Worm (Caenorhabditis elegans) whole organism, mixed stage, embryonic: ENCODE data around the gene lbp-1.

Experiments used
- M03D4.4 ChIP-seq: sonication (generic microtip); optimal IDR thresholded peaks from 2 replicates; lab custom pipeline; 2017; ENCODE audit warnings: mild to moderate bottlenecking, missing genetic modification characterization, missing compliant biosample characterization
- ceh-39 ChIP-seq: fragments of 150-350 bp; optimal IDR thresholded peaks from 2 replicates; lab custom pipeline; 2014; ENCODE audit warnings: missing biosample characterization, missing genetic modification characterization
- ceh-43 ChIP-seq: fragments of 200-800 bp; sonication (Bioruptor generic); optimal IDR thresholded peaks from 2 replicates; lab custom pipeline; 2018; ENCODE audit warnings: mild to moderate bottlenecking, missing genetic modification characterization, moderate library complexity, missing compliant biosample characterization
- ces-1 ChIP-seq: fragments of 150-350 bp; optimal IDR thresholded peaks from 2 replicates; lab custom pipeline; 2014; ENCODE audit warnings: missing biosample characterization, missing genetic modification reagents, missing genetic modification characterization
- cnd-1 ChIP-seq: fragments of 200-800 bp; sonication (Bioruptor generic); optimal IDR thresholded peaks from 2 replicates; lab custom pipeline; 2018; ENCODE audit warnings: mild to moderate bottlenecking, missing genetic modification characterization, missing compliant biosample characterization
- elt-1 ChIP-seq: sonication (generic microtip); optimal IDR thresholded peaks from 2 replicates; lab custom pipeline; 2017; ENCODE audit warnings: missing genetic modification characterization, mild to moderate bottlenecking, missing compliant biosample characterization, antibody characterized with exemption, moderate library complexity, borderline replicate concordance; ENCODE audit not compliant: insufficient read depth
- elt-3 ChIP-seq: fragments of 150-350 bp; optimal IDR thresholded peaks from 2 replicates; lab custom pipeline; 2014; ENCODE audit warnings: missing biosample characterization, missing genetic modification characterization
- flh-1 ChIP-seq: fragments of 200-800 bp; sonication (Bioruptor generic); optimal IDR thresholded peaks from 2 replicates; lab custom pipeline; 2018; ENCODE audit warnings: mild to moderate bottlenecking, missing genetic modification characterization, moderate library complexity, missing compliant biosample characterization
- ham-2 ChIP-seq: fragments of 200-800 bp; sonication (Bioruptor generic); optimal IDR thresholded peaks from 2 replicates; lab custom pipeline; 2018; ENCODE audit warnings: mild to moderate bottlenecking, missing genetic modification characterization, missing compliant biosample characterization
- hlh-1 ChIP-seq: fragments of 150-350 bp; optimal IDR thresholded peaks from 2 replicates; lab custom pipeline; 2014; ENCODE audit warnings: missing biosample characterization, missing genetic modification reagents, missing genetic modification characterization
- lin-13 ChIP-seq: fragments of 150-350 bp; optimal IDR thresholded peaks from 2 replicates; lab custom pipeline; 2014; ENCODE audit warnings: missing biosample characterization, missing genetic modification characterization
- lin-32 ChIP-seq: fragments of 200-800 bp; sonication (Bioruptor generic); optimal IDR thresholded peaks from 2 replicates; lab custom pipeline; 2018; ENCODE audit warnings: mild to moderate bottlenecking, missing genetic modification characterization, missing compliant biosample characterization
- lsy-2 ChIP-seq: fragments of 150-350 bp; optimal IDR thresholded peaks from 2 replicates; lab custom pipeline; 2014; ENCODE audit warnings: missing biosample characterization, missing genetic modification characterization
- mab-5 ChIP-seq: fragments of 150-350 bp; optimal IDR thresholded peaks from 2 replicates; lab custom pipeline; 2014; ENCODE audit warnings: missing biosample characterization, missing genetic modification characterization
- mep-1 ChIP-seq: fragments of 150-350 bp; optimal IDR thresholded peaks from 2 replicates; lab custom pipeline; 2017; ENCODE audit warnings: missing biosample characterization, missing genetic modification reagents, missing genetic modification characterization, inconsistent platforms
- mls-2 ChIP-seq: sonication (generic microtip); optimal IDR thresholded peaks from 2 replicates; lab custom pipeline; 2016; ENCODE audit warnings: mild to moderate bottlenecking, missing genetic modification characterization, moderate library complexity, missing compliant biosample characterization
- nhr-12 ChIP-seq: fragments of 150-350 bp; optimal IDR thresholded peaks from 2 replicates; lab custom pipeline; 2014; ENCODE audit warnings: missing biosample characterization, missing genetic modification characterization
- nhr-237 ChIP-seq: fragments of 150-350 bp; optimal IDR thresholded peaks from 2 replicates; lab custom pipeline; 2014; ENCODE audit warnings: missing biosample characterization, missing genetic modification characterization
- nhr-28 ChIP-seq: fragments of 150-350 bp; optimal IDR thresholded peaks from 2 replicates; lab custom pipeline; 2014; ENCODE audit warnings: missing biosample characterization, missing genetic modification characterization
- pha-4 ChIP-seq: fragments of 150-350 bp; optimal IDR thresholded peaks from 2 replicates; lab custom pipeline; 2018; ENCODE audit warnings: missing biosample characterization, missing genetic modification reagents, missing genetic modification characterization
- sem-2 ChIP-seq: fragments of 200-800 bp; sonication (Bioruptor generic); optimal IDR thresholded peaks from 2 replicates; lab custom pipeline; 2018; ENCODE audit warnings: mild to moderate bottlenecking, missing genetic modification characterization, missing compliant biosample characterization
- sptf-1 ChIP-seq: sonication (generic microtip); optimal IDR thresholded peaks from 2 replicates; lab custom pipeline; 2017; ENCODE audit warnings: mild to moderate bottlenecking, missing genetic modification characterization, moderate library complexity, missing compliant biosample characterization
- tbx-8 ChIP-seq: fragments of 200-800 bp; sonication (Bioruptor generic); optimal IDR thresholded peaks from 2 replicates; lab custom pipeline; 2018; ENCODE audit warnings: mild to moderate bottlenecking, missing genetic modification characterization, moderate library complexity, missing compliant biosample characterization
- unc-120 ChIP-seq: sonication (generic microtip); optimal IDR thresholded peaks from 2 replicates; lab custom pipeline; 2017; ENCODE audit warnings: missing genetic modification characterization, missing compliant biosample characterization; ENCODE audit not compliant: poor library complexity, severe bottlenecking
- unc-39 ChIP-seq: fragments of 150-350 bp; optimal IDR thresholded peaks from 2 replicates; lab custom pipeline; 2014; ENCODE audit warnings: missing biosample characterization, missing genetic modification characterization
- unc-62 ChIP-seq: fragments of 150-350 bp; optimal IDR thresholded peaks from 2 replicates; lab custom pipeline; 2014; ENCODE audit warnings: missing biosample characterization, missing genetic modification reagents, missing genetic modification characterization
- zip-8 ChIP-seq: fragments of 150-350 bp; optimal IDR thresholded peaks from 2 replicates; lab custom pipeline; 2014; ENCODE audit warnings: missing biosample characterization, missing genetic modification characterization
- ztf-11 ChIP-seq: fragments of 150-350 bp; optimal IDR thresholded peaks from 2 replicates; lab custom pipeline; 2014; ENCODE audit warnings: missing biosample characterization, missing genetic modification characterization

Gene lbp-1

ce11 chrX:3258842-3259241 is at the start of gene lbp-1:
TSS of gene lbp-1 (plus strand) at chrX:3259142.
- TF ChIP-seq unc-120 (tag; lab: Kevin White, UChicago) = no peak
- no peak for TF ChIP-seq nhr-237 (tag; lab: Kevin White, UChicago)
- TF ChIP-seq ces-1 (GFP tag; lab: Kevin White, UChicago) = no peak
- no peak for TF ChIP-seq M03D4.4
- TF ChIP-seq hlh-1 (tag; lab: Kevin White, UChicago) = peak; percentile 13
- no peak for TF ChIP-seq elt-1 (tag; lab: Kevin White, UChicago)
- TF ChIP-seq elt-3 (tag; lab: Kevin White, UChicago) = no peak
- TF ChIP-seq ham-2 (GFP tag; lab: Kevin White, UChicago) = peak; percentile 6
- no peak for TF ChIP-seq ceh-43 (GFP tag; lab: Kevin White, UChicago)
- TF ChIP-seq unc-39 (tag; lab: Kevin White, UChicago) = no peak
- no peak for TF ChIP-seq unc-62 (GFP tag; lab: Kevin White, UChicago)
- TF ChIP-seq pha-4 = no peak
- peak; percentile 47 for TF ChIP-seq nhr-12
- no peak for TF ChIP-seq lin-32
- TF ChIP-seq sem-2 = no peak
- TF ChIP-seq cnd-1 (tag; lab: Kevin White, UChicago) = no peak
- no peak for TF ChIP-seq sptf-1 (tag; lab: Kevin White, UChicago)
- no peak for TF ChIP-seq ceh-39 (tag; lab: Kevin White, UChicago)
- no peak for TF ChIP-seq ztf-11 (tag; lab: Kevin White, UChicago)
- TF ChIP-seq nhr-28 (tag; lab: Kevin White, UChicago) = no peak

- TF ChIP-seq cnd-1 (tag; lab: Kevin White, UChicago) = no peak
- no peak for TF ChIP-seq ceh-39 (tag; lab: Kevin White, UChicago)
- TF ChIP-seq unc-120 (tag; lab: Kevin White, UChicago) = no peak
- no peak for TF ChIP-seq mep-1 (tag; lab: Kevin White, UChicago)
- TF ChIP-seq nhr-237 (tag; lab: Kevin White, UChicago) = no peak
- no peak for TF ChIP-seq ham-2 (GFP tag; lab: Kevin White, UChicago)
- TF ChIP-seq elt-3 (tag; lab: Kevin White, UChicago) = no peak
- TF ChIP-seq lsy-2 (tag; lab: Kevin White, UChicago) = no peak
- no peak for TF ChIP-seq ceh-43 (GFP tag; lab: Kevin White, UChicago)
Measured at ce11 chrX:3209523-3209922, 49.4 kb upstream of the lbp-1 start, which contains the start of gene F28B4.4. TSS of gene F28B4.4 (minus strand) at chrX:3209623.

ce11 chrX:3216698-3217097 is 42.2 kb upstream of the lbp-1 start:
- no peak for TF ChIP-seq sem-2
- no peak for TF ChIP-seq mls-2 (tag; lab: Kevin White, UChicago)
- no peak for TF ChIP-seq nhr-237 (tag; lab: Kevin White, UChicago)
- TF ChIP-seq zip-8 (tag; lab: Kevin White, UChicago) = no peak
- TF ChIP-seq lin-32 = no peak
- no peak for TF ChIP-seq sptf-1 (tag; lab: Kevin White, UChicago)

- peak; percentile 61 for TF ChIP-seq zip-8 (tag; lab: Kevin White, UChicago)
- no peak for TF ChIP-seq unc-120 (tag; lab: Kevin White, UChicago)
Measured at ce11 chrX:3218040-3218795, 40.7 kb upstream of the lbp-1 start.

- TF ChIP-seq mab-5 (tag; lab: Kevin White, UChicago) = no peak
- no peak for TF ChIP-seq flh-1 (GFP tag; lab: Kevin White, UChicago)
- TF ChIP-seq mls-2 (tag; lab: Kevin White, UChicago) = no peak
- TF ChIP-seq ceh-39 (tag; lab: Kevin White, UChicago) = no peak
- no peak for TF ChIP-seq lin-13 (tag; lab: Kevin White, UChicago)
- no peak for TF ChIP-seq tbx-8 (GFP tag; lab: Kevin White, UChicago)
- TF ChIP-seq unc-62 (GFP tag; lab: Kevin White, UChicago) = no peak
- TF ChIP-seq ztf-11 (tag; lab: Kevin White, UChicago) = no peak
- no peak for TF ChIP-seq elt-3 (tag; lab: Kevin White, UChicago)
- no peak for TF ChIP-seq sptf-1 (tag; lab: Kevin White, UChicago)
- no peak for TF ChIP-seq hlh-1 (tag; lab: Kevin White, UChicago)
Measured at ce11 chrX:3220267-3220666, 38.7 kb upstream of the lbp-1 start, which contains the start of gene rgl-1. TSS of gene rgl-1 (minus strand) at chrX:3220367.
